Worm (Caenorhabditis elegans) whole organism, L2 larva: ENCODE measurements around the gene gcc-2.
A peak's percentile ranks its signal among the peaks of the same experiment; 100 is the strongest.

Experiments
- C34F6.9 ChIP-seq: fragments of 150-350 bp; optimal IDR thresholded peaks from 2 replicates; lab custom pipeline; 2014; ENCODE audit warnings: missing biosample characterization, missing genetic modification characterization
- ZK546.5 ChIP-seq: sonication (generic microtip); optimal IDR thresholded peaks from 2 replicates; lab custom pipeline; 2017; ENCODE audit warnings: missing biosample characterization, missing genetic modification characterization
- aly-2 ChIP-seq: fragments of 150-350 bp; optimal IDR thresholded peaks from 2 replicates; lab custom pipeline; 2014; ENCODE audit warnings: missing biosample characterization, missing genetic modification characterization
- ama-1 ChIP-seq: fragments of 150-350 bp; optimal IDR thresholded peaks from 2 replicates; lab custom pipeline; 2018; ENCODE audit warnings: inconsistent platforms
- blmp-1 ChIP-seq: sonication (generic microtip); optimal IDR thresholded peaks from 2 replicates; lab custom pipeline; 2017; ENCODE audit warnings: missing genetic modification characterization, mild to moderate bottlenecking, missing compliant biosample characterization, antibody characterized with exemption, moderate library complexity; ENCODE audit not compliant: insufficient read depth
- ceh-82 ChIP-seq: fragments of 150-350 bp; optimal IDR thresholded peaks from 2 replicates; lab custom pipeline; 2014; ENCODE audit warnings: missing biosample characterization, missing genetic modification characterization
- crh-2 ChIP-seq: sonication (generic microtip); optimal IDR thresholded peaks from 2 replicates; lab custom pipeline; 2017; ENCODE audit warnings: missing biosample characterization, missing genetic modification characterization
- egl-27 ChIP-seq: sonication (generic microtip); optimal IDR thresholded peaks from 3 replicates; lab custom pipeline; 2017; ENCODE audit warnings: missing biosample characterization, missing genetic modification reagents, missing genetic modification characterization
- elt-1 ChIP-seq: fragments of 150-350 bp; optimal IDR thresholded peaks from 2 replicates; lab custom pipeline; 2014; ENCODE audit warnings: missing biosample characterization, missing genetic modification characterization
- elt-3 ChIP-seq: sonication (generic microtip); optimal IDR thresholded peaks from 2 replicates; lab custom pipeline; 2017; ENCODE audit warnings: missing biosample characterization, missing genetic modification characterization
- fos-1 ChIP-seq: fragments of 150-350 bp; optimal IDR thresholded peaks from 2 replicates; lab custom pipeline; 2014; ENCODE audit warnings: missing biosample characterization, missing genetic modification characterization
- gmeb-1 ChIP-seq: fragments of 150-350 bp; optimal IDR thresholded peaks from 2 replicates; lab custom pipeline; 2014; ENCODE audit warnings: missing biosample characterization, missing genetic modification characterization
- lsy-2 ChIP-seq, 2 experiments: fragments of 150-350 bp in 1 of 2; sonication (generic microtip) in 1 of 2; optimal IDR thresholded peaks; 2 replicates each; lab custom pipeline; 2014 to 2017; ENCODE audit warnings: missing biosample characterization in 2 of 2, missing genetic modification characterization in 2 of 2
- mab-5 ChIP-seq: fragments of 150-350 bp; optimal IDR thresholded peaks from 2 replicates; lab custom pipeline; 2014; ENCODE audit warnings: missing biosample characterization, missing genetic modification characterization
- mbf-1 ChIP-seq: sonication (generic microtip); optimal IDR thresholded peaks from 2 replicates; lab custom pipeline; 2017; ENCODE audit warnings: missing biosample characterization, missing genetic modification characterization
- mdl-1 ChIP-seq, 2 experiments: fragments of 150-350 bp in 1 of 2; sonication (generic microtip) in 1 of 2; optimal IDR thresholded peaks; 2 replicates each; lab custom pipeline; 2017; ENCODE audit warnings: missing biosample characterization in 2 of 2, missing genetic modification characterization in 2 of 2
- nhr-10 ChIP-seq: sonication (generic microtip); optimal IDR thresholded peaks from 2 replicates; lab custom pipeline; 2017; ENCODE audit warnings: missing biosample characterization, missing genetic modification characterization
- nhr-11 ChIP-seq: fragments of 150-350 bp; optimal IDR thresholded peaks from 2 replicates; lab custom pipeline; 2014; ENCODE audit warnings: missing biosample characterization, missing genetic modification characterization
- nhr-12 ChIP-seq: fragments of 150-350 bp; optimal IDR thresholded peaks from 2 replicates; lab custom pipeline; 2014; ENCODE audit warnings: missing biosample characterization, missing genetic modification characterization
- nhr-129 ChIP-seq: fragments of 150-350 bp; optimal IDR thresholded peaks from 2 replicates; lab custom pipeline; 2014; ENCODE audit warnings: missing biosample characterization, missing genetic modification characterization
- nhr-21 ChIP-seq: fragments of 150-350 bp; optimal IDR thresholded peaks from 2 replicates; lab custom pipeline; 2014; ENCODE audit warnings: missing biosample characterization, missing genetic modification characterization
- nhr-23 ChIP-seq: fragments of 150-350 bp; optimal IDR thresholded peaks from 2 replicates; lab custom pipeline; 2014; ENCODE audit warnings: missing biosample characterization, missing genetic modification reagents, missing genetic modification characterization
- nhr-237 ChIP-seq: fragments of 150-350 bp; optimal IDR thresholded peaks from 2 replicates; lab custom pipeline; 2014; ENCODE audit warnings: missing biosample characterization, missing genetic modification characterization
- nhr-6 ChIP-seq: fragments of 150-350 bp; optimal IDR thresholded peaks from 2 replicates; lab custom pipeline; 2014; ENCODE audit warnings: missing biosample characterization, missing genetic modification characterization
- nhr-77 ChIP-seq: fragments of 150-350 bp; optimal IDR thresholded peaks from 2 replicates; lab custom pipeline; 2014; ENCODE audit warnings: missing biosample characterization, missing genetic modification characterization
- sem-4 ChIP-seq: fragments of 150-350 bp; optimal IDR thresholded peaks from 2 replicates; lab custom pipeline; 2014; ENCODE audit warnings: missing biosample characterization, missing genetic modification reagents, missing genetic modification characterization
- skn-1 ChIP-seq: sonication (generic microtip); optimal IDR thresholded peaks from 2 replicates; lab custom pipeline; 2017; ENCODE audit warnings: missing biosample characterization, missing genetic modification characterization
- sma-3 ChIP-seq: sonication (generic microtip); optimal IDR thresholded peaks from 2 replicates; lab custom pipeline; 2016; ENCODE audit warnings: missing genetic modification reagents, missing genetic modification characterization, missing compliant biosample characterization
- sma-9 ChIP-seq, 2 experiments: fragments of 150-350 bp in 1 of 2; sonication (generic microtip) in 1 of 2; optimal IDR thresholded peaks; 2 replicates each; lab custom pipeline; 2014 to 2016; ENCODE audit warnings: missing genetic modification characterization in 2 of 2, mild to moderate bottlenecking in 1 of 2, missing biosample characterization in 1 of 2, missing compliant biosample characterization in 1 of 2, missing genetic modification reagents in 1 of 2, moderate library complexity in 1 of 2
- snpc-4 ChIP-seq: fragments of 150-350 bp; optimal IDR thresholded peaks from 2 replicates; lab custom pipeline; 2014; ENCODE audit warnings: missing biosample characterization, missing genetic modification characterization
- unc-39 ChIP-seq: fragments of 150-350 bp; optimal IDR thresholded peaks from 2 replicates; lab custom pipeline; 2014; ENCODE audit warnings: missing biosample characterization, missing genetic modification characterization
- unc-55 ChIP-seq: fragments of 150-350 bp; sonication (generic microtip); optimal IDR thresholded peaks from 3 replicates; lab custom pipeline; 2014; ENCODE audit warnings: missing biosample characterization, missing genetic modification reagents, missing genetic modification characterization
- unc-62 ChIP-seq: fragments of 150-350 bp; optimal IDR thresholded peaks from 2 replicates; lab custom pipeline; 2014; ENCODE audit warnings: missing biosample characterization, missing genetic modification reagents, missing genetic modification characterization
- zag-1 ChIP-seq: fragments of 150-350 bp; optimal IDR thresholded peaks from 2 replicates; lab custom pipeline; 2014; ENCODE audit warnings: missing biosample characterization, missing genetic modification characterization
- ztf-1 ChIP-seq: fragments of 200-800 bp; sonication (Bioruptor generic); conservative IDR thresholded peaks from 2 replicates; pipeline ENCODE4 v1.3.6; 2022; ENCODE audit warnings: missing genetic modification characterization, missing compliant biosample characterization
- ztf-4 ChIP-seq: fragments of 150-350 bp; optimal IDR thresholded peaks from 2 replicates; lab custom pipeline; 2014; ENCODE audit warnings: missing biosample characterization, missing genetic modification characterization

gcc-2 gene

ce11 chrIII:9764718-9765117 is 2.8 kb upstream of the gcc-2 start:
- TF ChIP-seq nhr-11 (tag; lab: Kevin White, UChicago) (no peak), aly-2 (tag; lab: Kevin White, UChicago) (no peak), nhr-12 (tag; lab: Kevin White, UChicago) (no peak), ztf-4 (tag; lab: Kevin White, UChicago) (no peak), unc-39 (tag; lab: Kevin White, UChicago) (no peak), unc-62 (GFP tag; lab: Kevin White, UChicago) (no peak), nhr-6 (no peak), sma-3 (GFP tag; lab: Kevin White, UChicago) (no peak), nhr-23 (tag; lab: Kevin White, UChicago) (no peak), skn-1 (tag; lab: Kevin White, UChicago) (no peak), gmeb-1 (no peak), nhr-21 (no peak), mdl-1 (tag; optimal IDR thresholded peaks at IDR 0.05; lab: Kevin White, UChicago) (no peak), zag-1 (tag; lab: Kevin White, UChicago) (no peak), ama-1 (lab: Kevin White, UChicago) (no peak), ZK546.5 (tag; lab: Kevin White, UChicago) (no peak)

- TF ChIP-seq nhr-129 (tag; lab: Kevin White, UChicago), result no peak
- no peak for TF ChIP-seq aly-2 (tag; lab: Kevin White, UChicago)
- no peak for TF ChIP-seq mab-5 (tag; lab: Kevin White, UChicago)
- TF ChIP-seq egl-27 (tag; lab: Kevin White, UChicago), result no peak
- no peak for TF ChIP-seq nhr-77 (tag; lab: Kevin White, UChicago)
- no peak for TF ChIP-seq unc-39 (tag; lab: Kevin White, UChicago)
- no peak for TF ChIP-seq mbf-1 (tag; lab: Kevin White, UChicago)
- TF ChIP-seq ceh-82 (tag; lab: Kevin White, UChicago), result no peak
- no peak for TF ChIP-seq nhr-10 (tag; lab: Kevin White, UChicago)
- TF ChIP-seq zag-1 (tag; lab: Kevin White, UChicago), result no peak
- TF ChIP-seq sma-9 (GFP tag; optimal IDR thresholded peaks at IDR 0.05; lab: Kevin White, UChicago), result no peak
- TF ChIP-seq sma-9 (tag; optimal IDR thresholded peaks at IDR 0.05; lab: Kevin White, UChicago), result no peak
- no peak for TF ChIP-seq elt-3 (tag; lab: Kevin White, UChicago)
Measured at ce11 chrIII:9760184-9760583, 1.8 kb downstream of the gcc-2 start.

- TF ChIP-seq ama-1 (lab: Kevin White, UChicago) (no peak), nhr-6 (no peak), lsy-2 (tag; optimal IDR thresholded peaks at IDR 0.05; lab: Kevin White, UChicago) (no peak), snpc-4 (tag; lab: Kevin White, UChicago) (no peak), ZK546.5 (tag; lab: Kevin White, UChicago) (no peak), sma-3 (GFP tag; lab: Kevin White, UChicago) (no peak), blmp-1 (tag; lab: Kevin White, UChicago) (no peak), ceh-82 (tag; lab: Kevin White, UChicago) (no peak), zag-1 (tag; lab: Kevin White, UChicago) (no peak), unc-39 (tag; lab: Kevin White, UChicago) (no peak), ztf-1 (GFP tag; lab: Robert Waterston, UW) (no peak), fos-1 (no peak), nhr-129 (tag; lab: Kevin White, UChicago) (no peak), elt-1 (tag; lab: Kevin White, UChicago) (no peak), mbf-1 (tag; lab: Kevin White, UChicago) (no peak), mdl-1 (tag; optimal IDR thresholded peaks at IDR 0.05; lab: Kevin White, UChicago) (no peak)
- TF ChIP-seq, all 48 proteins: peak for 0
Measured at ce11 chrIII:9758848-9759247, 3.1 kb downstream of the gcc-2 start, which contains the start of gene rmd-1. TSS of gene rmd-1 (plus strand) at chrIII:9759094.

ce11 chrIII:9757414-9757813 is 4.5 kb downstream of the gcc-2 start, which contains the start of gene vps-53:
TSS of gene vps-53 (minus strand) at chrIII:9757514.
- TF ChIP-seq ceh-82 (tag; lab: Kevin White, UChicago), result no peak
- TF ChIP-seq sem-4 (tag; lab: Kevin White, UChicago), result no peak

- TF ChIP-seq crh-2 (tag; lab: Kevin White, UChicago) (peak; percentile 73), nhr-237 (no peak), sma-3 (GFP tag; lab: Kevin White, UChicago) (peak; percentile 44), lsy-2 (tag; optimal IDR thresholded peaks at IDR 0.05; lab: Kevin White, UChicago) (peak in 1 of 2 experiments; percentile 60), nhr-129 (tag; lab: Kevin White, UChicago) (peak; percentile 45), ama-1 (lab: Kevin White, UChicago) (peak; percentile 18), ztf-4 (tag; lab: Kevin White, UChicago) (no peak), C34F6.9 (peak; percentile 52), sma-9 (GFP tag; optimal IDR thresholded peaks at IDR 0.05; lab: Kevin White, UChicago) (peak; percentile 84), sma-9 (tag; optimal IDR thresholded peaks at IDR 0.05; lab: Kevin White, UChicago) (no peak), zag-1 (tag; lab: Kevin White, UChicago) (no peak), unc-55 (GFP tag; lab: Kevin White, UChicago) (peak; percentile 10)
Measured at ce11 chrIII:9752852-9753251, 9.1 kb downstream of the gcc-2 start, which contains the start of gene ech-6. TSS of gene ech-6 (minus strand) at chrIII:9752883.
